Fruit fly (Drosophila melanogaster) whole organism: ENCODE measurements around the gene AP-1sigma.

Experiments
- CG8478 ChIP-seq: fragments of >200 bp; optimal IDR thresholded peaks from 2 replicates; lab custom pipeline; 2018; ENCODE audit warnings: inconsistent platforms
- Dll ChIP-seq: fragments of >200 bp; optimal IDR thresholded peaks from 2 replicates; lab custom pipeline; 2017
- EcR ChIP-seq, 2 experiments: fragments of >200 bp; optimal IDR thresholded peaks; 2 replicates each; lab custom pipeline; 2017; ENCODE audit warnings: missing biosample characterization in 2 of 2, missing genetic modification characterization in 2 of 2, missing genetic modification reagents in 2 of 2
- pan ChIP-seq: fragments of >200 bp; optimal IDR thresholded peaks from 2 replicates; lab custom pipeline; 2017
- psq ChIP-seq: fragments of >200 bp; optimal IDR thresholded peaks from 2 replicates; lab custom pipeline; 2017

- no peak for TF ChIP-seq psq (lab: Kevin White, UChicago)
- TF ChIP-seq CG8478 (lab: Kevin White, UChicago) = no peak
- peak in 1 of 2 experiments; percentile 39 for TF ChIP-seq EcR (GFP tag; optimal IDR thresholded peaks at IDR 0.05; lab: Kevin White, UChicago)
- no peak for TF ChIP-seq pan (lab: Kevin White, UChicago)
- no peak for TF ChIP-seq Dll (lab: Kevin White, UChicago)
These were observed 47.3 kb upstream of the AP-1sigma start for dm6 chr3R:23911073-23911690.
